Fruit fly (Drosophila melanogaster): Measurements from ENCODE around the gene RnrL.
A peak's percentile ranks its signal among the peaks of the same experiment; 100 is the strongest.

Gene RnrL

DNA sequence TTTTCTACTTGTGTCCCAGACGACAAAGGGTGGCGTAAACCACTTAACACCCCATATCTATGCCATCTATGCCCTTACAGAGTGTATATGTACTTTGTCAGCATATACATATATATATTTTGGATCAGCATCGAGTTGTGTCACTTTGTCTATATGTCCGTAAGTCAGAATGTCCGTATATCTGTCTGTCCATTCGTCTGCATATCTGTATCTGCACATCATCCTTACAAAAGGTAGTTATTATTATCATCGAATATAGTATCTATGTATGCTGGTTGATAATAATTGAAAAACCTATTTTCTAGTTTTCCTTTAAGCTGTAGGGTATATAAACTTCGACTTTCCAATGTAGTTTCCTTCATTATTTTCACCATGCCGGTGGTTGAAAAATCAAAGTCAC lies 23.4 kb upstream of the RnrL start (continued):
- TF ChIP-seq lola (GFP tag; optimal IDR thresholded peaks at IDR 0.05) (peak in 1 of 3 experiments; percentile 79), D19A (tag; optimal IDR thresholded peaks at IDR 0.05) (peak; percentile 99), CG15601 (tag; optimal IDR thresholded peaks at IDR 0.05) (peak; percentile 36), CG17829 (tag; optimal IDR thresholded peaks at IDR 0.05) (peak; percentile 36), Chrac-16 (GFP tag; optimal IDR thresholded peaks at IDR 0.05) (no peak), lbe (GFP tag; optimal IDR thresholded peaks at IDR 0.05) (no peak), CG4820 (GFP tag; optimal IDR thresholded peaks at IDR 0.05) (no peak), row (GFP tag; IDR thresholded peaks at IDR 0.05) (peak; percentile 55), CG12391 (tag; optimal IDR thresholded peaks at IDR 0.05) (peak; percentile 23), CG10267 (tag; optimal IDR thresholded peaks at IDR 0.05) (peak; percentile 25), pnt (GFP tag; optimal IDR thresholded peaks at IDR 0.05) (peak; percentile 2), nmo (GFP tag; optimal IDR thresholded peaks at IDR 0.05) (peak; percentile 29), ab (GFP tag; optimal IDR thresholded peaks at IDR 0.05) (no peak), ind (GFP tag; optimal IDR thresholded peaks at IDR 0.05) (no peak), pros (GFP tag; optimal IDR thresholded peaks at IDR 0.05) (peak; percentile 33), chif (GFP tag; optimal IDR thresholded peaks at IDR 0.05) (peak in 1 of 2 experiments; percentile 2), Med (GFP tag) (peak; percentile 61), CG2875 (GFP tag; optimal IDR thresholded peaks at IDR 0.05) (peak; percentile 18), D (optimal IDR thresholded peaks at IDR 0.05) (no peak), D (GFP tag; optimal IDR thresholded peaks at IDR 0.05) (peak; percentile 20), sqz (GFP tag; optimal IDR thresholded peaks at IDR 0.05) (no peak), CG17361 (GFP tag; IDR thresholded peaks at IDR 0.05) (peak; percentile 44; the same call in 1 of the 3 replicates), Ssrp (tag; optimal IDR thresholded peaks at IDR 0.05) (peak; percentile 61), ewg (GFP tag; optimal IDR thresholded peaks at IDR 0.05) (peak; percentile 13), bowl (GFP tag; IDR thresholded peaks at IDR 0.05) (no peak), Lhr (GFP tag; optimal IDR thresholded peaks at IDR 0.05) (peak; percentile 6), tgo (GFP tag; IDR thresholded peaks at IDR 0.05) (peak; percentile 36; the same call in 1 of the 3 replicates), Dbx (GFP tag; IDR thresholded peaks at IDR 0.05) (no peak), CG13894 (tag; optimal IDR thresholded peaks at IDR 0.05) (no peak), Kr (GFP tag; optimal IDR thresholded peaks at IDR 0.05) (no peak), GATAe (GFP tag; conservative IDR thresholded peaks at IDR 0.05) (no peak), CG12219 (GFP tag; optimal IDR thresholded peaks at IDR 0.05) (peak; percentile 29), sens (GFP tag) (peak; percentile 88), CG17612 (GFP tag; IDR thresholded peaks at IDR 0.05) (no peak), CG10979 (tag; optimal IDR thresholded peaks at IDR 0.05) (peak; percentile 58), Xrp1 (GFP tag; IDR thresholded peaks at IDR 0.05) (peak; percentile 39; the same call in 1 of the 2 replicates), chn (GFP tag; optimal IDR thresholded peaks at IDR 0.05) (peak; percentile 3), CG11504 (tag; optimal IDR thresholded peaks at IDR 0.05) (peak; percentile 71), bsh (GFP tag; optimal IDR thresholded peaks at IDR 0.05) (peak in 1 of 2 experiments; percentile 51), dmrt11E (tag; optimal IDR thresholded peaks at IDR 0.05) (peak; percentile 65), CG2712 (tag; optimal IDR thresholded peaks at IDR 0.05) (peak; percentile 55), CG8388 (GFP tag; optimal IDR thresholded peaks at IDR 0.05) (peak; percentile 29), CG34376 (GFP tag; optimal IDR thresholded peaks at IDR 0.05) (no peak), nau (GFP tag; optimal IDR thresholded peaks at IDR 0.05) (no peak), phol (tag; optimal IDR thresholded peaks at IDR 0.05) (peak; percentile 45), CG8924 (tag; optimal IDR thresholded peaks at IDR 0.05) (peak; percentile 17), CG33557 (GFP tag; optimal IDR thresholded peaks at IDR 0.05) (peak; percentile 28), pum (GFP tag; optimal IDR thresholded peaks at IDR 0.05) (peak; percentile 14), CG15269 (tag; optimal IDR thresholded peaks at IDR 0.05) (no peak), CG14710 (tag; optimal IDR thresholded peaks at IDR 0.05) (peak; percentile 48)

All from whole organism, embryonic.